Worm (Caenorhabditis elegans): ENCODE results near the gene dnj-17.

The dnj-17 gene

ce11 chrIII:13389078-13389477 is 4.1 kb downstream of the dnj-17 start, which contains the start of gene T03F6.3:
Gene T03F6.3, plus strand, starts transcription at chrIII:13389395.
- TF ChIP-seq klf-2 (GFP tag; conservative IDR thresholded peaks at IDR 0.05) (no peak), ref-1 (GFP tag; conservative IDR thresholded peaks at IDR 0.05) (no peak), flt-1 (GFP tag; IDR thresholded peaks at IDR 0.05) (no peak), ztf-29 (GFP tag; IDR thresholded peaks at IDR 0.05) (no peak), med-1 (GFP tag; optimal IDR thresholded peaks at IDR 0.05; ENCODE audit: insufficient read depth) (no peak)

- TF ChIP-seq klf-2 (GFP tag; conservative IDR thresholded peaks at IDR 0.05) (no peak), ztf-29 (GFP tag; IDR thresholded peaks at IDR 0.05) (no peak), ref-1 (GFP tag; conservative IDR thresholded peaks at IDR 0.05) (no peak), tab-1 (GFP tag; IDR thresholded peaks at IDR 0.05) (no peak), T22C8.4 (GFP tag; IDR thresholded peaks at IDR 0.05) (no peak), ztf-23 (GFP tag; IDR thresholded peaks at IDR 0.05) (no peak), flt-1 (GFP tag; IDR thresholded peaks at IDR 0.05) (no peak), cog-1 (tag; optimal IDR thresholded peaks at IDR 0.05) (no peak), med-1 (GFP tag; optimal IDR thresholded peaks at IDR 0.05; ENCODE audit: insufficient read depth) (no peak)
Measured at ce11 chrIII:13388621-13389020, 4.5 kb downstream of the dnj-17 start.

- TF ChIP-seq ztf-29 (GFP tag; IDR thresholded peaks at IDR 0.05): no peak
- TF ChIP-seq tab-1 (GFP tag; IDR thresholded peaks at IDR 0.05): no peak
- TF ChIP-seq klf-2 (GFP tag; conservative IDR thresholded peaks at IDR 0.05): no peak
- no peak for TF ChIP-seq med-1 (GFP tag; optimal IDR thresholded peaks at IDR 0.05; ENCODE audit: insufficient read depth)
- no peak for TF ChIP-seq flt-1 (GFP tag; IDR thresholded peaks at IDR 0.05)
- no peak for TF ChIP-seq cog-1 (tag; optimal IDR thresholded peaks at IDR 0.05)
- no peak for TF ChIP-seq T22C8.4 (GFP tag; IDR thresholded peaks at IDR 0.05)
- TF ChIP-seq ref-1 (GFP tag; conservative IDR thresholded peaks at IDR 0.05): no peak
- TF ChIP-seq ztf-23 (GFP tag; IDR thresholded peaks at IDR 0.05): no peak
Measured at ce11 chrIII:13385850-13386249, 7.3 kb downstream of the dnj-17 start, which contains the start of gene T03F6.4. Gene T03F6.4, plus strand, starts transcription at chrIII:13386150.

- no peak for TF ChIP-seq ref-1 (GFP tag; conservative IDR thresholded peaks at IDR 0.05)
- no peak for TF ChIP-seq tab-1 (GFP tag; IDR thresholded peaks at IDR 0.05)
- no peak for TF ChIP-seq cog-1 (tag; optimal IDR thresholded peaks at IDR 0.05)
- no peak for TF ChIP-seq ztf-23 (GFP tag; IDR thresholded peaks at IDR 0.05)
- TF ChIP-seq med-1 (GFP tag; optimal IDR thresholded peaks at IDR 0.05; ENCODE audit: insufficient read depth): no peak
- no peak for TF ChIP-seq flt-1 (GFP tag; IDR thresholded peaks at IDR 0.05)
- TF ChIP-seq T22C8.4 (GFP tag; IDR thresholded peaks at IDR 0.05): no peak
- no peak for TF ChIP-seq klf-2 (GFP tag; conservative IDR thresholded peaks at IDR 0.05)
- no peak for TF ChIP-seq ztf-29 (GFP tag; IDR thresholded peaks at IDR 0.05)
Measured at ce11 chrIII:13383159-13383558, 10.0 kb downstream of the dnj-17 start.

ce11 chrIII:13381684-13382083 is 11.5 kb downstream of the dnj-17 start:
- TF ChIP-seq ztf-29 (GFP tag; IDR thresholded peaks at IDR 0.05) (no peak), T22C8.4 (GFP tag; IDR thresholded peaks at IDR 0.05) (no peak), ztf-23 (GFP tag; IDR thresholded peaks at IDR 0.05) (no peak), flt-1 (GFP tag; IDR thresholded peaks at IDR 0.05) (no peak), tab-1 (GFP tag; IDR thresholded peaks at IDR 0.05) (no peak), med-1 (GFP tag; optimal IDR thresholded peaks at IDR 0.05; ENCODE audit: insufficient read depth) (no peak), cog-1 (tag; optimal IDR thresholded peaks at IDR 0.05) (no peak), ref-1 (GFP tag; conservative IDR thresholded peaks at IDR 0.05) (no peak), klf-2 (GFP tag; conservative IDR thresholded peaks at IDR 0.05) (no peak)

- TF ChIP-seq ref-1 (GFP tag; conservative IDR thresholded peaks at IDR 0.05) (no peak), ztf-29 (GFP tag; IDR thresholded peaks at IDR 0.05) (no peak), med-1 (GFP tag; optimal IDR thresholded peaks at IDR 0.05; ENCODE audit: insufficient read depth) (no peak), klf-2 (GFP tag; conservative IDR thresholded peaks at IDR 0.05) (no peak), cog-1 (tag; optimal IDR thresholded peaks at IDR 0.05) (no peak), T22C8.4 (GFP tag; IDR thresholded peaks at IDR 0.05) (no peak), flt-1 (GFP tag; IDR thresholded peaks at IDR 0.05) (no peak), tab-1 (GFP tag; IDR thresholded peaks at IDR 0.05) (no peak), ztf-23 (GFP tag; IDR thresholded peaks at IDR 0.05) (no peak)
Measured at ce11 chrIII:13380881-13381280, 12.3 kb downstream of the dnj-17 start.

ce11 chrIII:13380196-13380595 is 12.9 kb downstream of the dnj-17 start, which contains the start of gene T03F6.6:
Gene T03F6.6, minus strand, starts transcription at chrIII:13380296.
- no peak for TF ChIP-seq tab-1 (GFP tag; IDR thresholded peaks at IDR 0.05)
- TF ChIP-seq ztf-23 (GFP tag; IDR thresholded peaks at IDR 0.05): no peak
- TF ChIP-seq med-1 (GFP tag; optimal IDR thresholded peaks at IDR 0.05; ENCODE audit: insufficient read depth): no peak
- TF ChIP-seq flt-1 (GFP tag; IDR thresholded peaks at IDR 0.05): no peak
- TF ChIP-seq ztf-29 (GFP tag; IDR thresholded peaks at IDR 0.05): no peak
- no peak for TF ChIP-seq T22C8.4 (GFP tag; IDR thresholded peaks at IDR 0.05)
- TF ChIP-seq cog-1 (tag; optimal IDR thresholded peaks at IDR 0.05): no peak
- TF ChIP-seq ref-1 (GFP tag; conservative IDR thresholded peaks at IDR 0.05): no peak
- TF ChIP-seq klf-2 (GFP tag; conservative IDR thresholded peaks at IDR 0.05): no peak

ce11 chrIII:13378242-13378641 is 14.9 kb downstream of the dnj-17 start, which contains the start of gene T03F6.10:
Gene T03F6.10, minus strand, starts transcription at chrIII:13378342.
- no peak for TF ChIP-seq flt-1 (GFP tag; IDR thresholded peaks at IDR 0.05)
- TF ChIP-seq cog-1 (tag; optimal IDR thresholded peaks at IDR 0.05): no peak
- TF ChIP-seq ztf-29 (GFP tag; IDR thresholded peaks at IDR 0.05): no peak
- no peak for TF ChIP-seq ref-1 (GFP tag; conservative IDR thresholded peaks at IDR 0.05)
- TF ChIP-seq T22C8.4 (GFP tag; IDR thresholded peaks at IDR 0.05): no peak
- no peak for TF ChIP-seq tab-1 (GFP tag; IDR thresholded peaks at IDR 0.05)
- no peak for TF ChIP-seq klf-2 (GFP tag; conservative IDR thresholded peaks at IDR 0.05)
- TF ChIP-seq ztf-23 (GFP tag; IDR thresholded peaks at IDR 0.05): no peak
- TF ChIP-seq med-1 (GFP tag; optimal IDR thresholded peaks at IDR 0.05; ENCODE audit: insufficient read depth): no peak

ce11 chrIII:13377249-13377648 is 15.9 kb downstream of the dnj-17 start:
- no peak for TF ChIP-seq T22C8.4 (GFP tag; IDR thresholded peaks at IDR 0.05)
- no peak for TF ChIP-seq tab-1 (GFP tag; IDR thresholded peaks at IDR 0.05)
- TF ChIP-seq cog-1 (tag; optimal IDR thresholded peaks at IDR 0.05): no peak
- TF ChIP-seq flt-1 (GFP tag; IDR thresholded peaks at IDR 0.05): no peak
- TF ChIP-seq ref-1 (GFP tag; conservative IDR thresholded peaks at IDR 0.05): no peak
- no peak for TF ChIP-seq klf-2 (GFP tag; conservative IDR thresholded peaks at IDR 0.05)
- no peak for TF ChIP-seq ztf-29 (GFP tag; IDR thresholded peaks at IDR 0.05)
- TF ChIP-seq med-1 (GFP tag; optimal IDR thresholded peaks at IDR 0.05; ENCODE audit: insufficient read depth): no peak
- TF ChIP-seq ztf-23 (GFP tag; IDR thresholded peaks at IDR 0.05): no peak
